Fruit fly (Drosophila melanogaster) whole organism, wandering third instar larva: ENCODE results near the gene shps.

Source experiments
- Myc ChIP-seq: fragments of >200 bp; optimal IDR thresholded peaks from 2 replicates; lab custom pipeline; 2017
- N ChIP-seq: fragments of >200 bp; optimal IDR thresholded peaks from 2 replicates; lab custom pipeline; 2018; ENCODE audit warnings: missing biosample characterization, missing external identifiers, missing genetic modification characterization
- pan ChIP-seq: fragments of >200 bp; optimal IDR thresholded peaks from 2 replicates; lab custom pipeline; 2017

DNA sequence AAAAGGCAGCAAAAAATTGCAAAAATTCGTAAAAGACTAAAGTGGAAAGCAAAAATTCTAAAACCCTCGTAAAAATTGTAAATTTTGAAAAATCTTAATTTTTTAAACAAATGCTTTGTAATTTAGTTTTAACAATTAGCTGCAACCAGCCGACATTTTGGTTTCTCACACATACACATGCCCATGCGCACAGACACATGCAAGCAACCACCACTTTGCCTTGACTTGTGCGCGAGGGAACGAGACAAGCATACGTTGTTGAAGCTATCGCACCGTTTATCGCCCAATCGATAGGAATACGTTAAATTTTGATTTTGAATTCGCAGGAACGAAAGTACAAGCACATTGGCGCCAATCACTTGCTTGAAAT lies 41.0 kb downstream of the shps start:
- TF ChIP-seq Myc (no peak), N (GFP tag; lab: Kevin White, UChicago) (no peak), pan (lab: Kevin White, UChicago) (no peak)
